Fruit fly (Drosophila melanogaster) whole organism, embryonic: ENCODE data around the gene CG17786.

Experiments used
- Adf1 ChIP-seq: fragments of 200-800 bp; sonication (Bioruptor generic); IDR thresholded peaks from 2 replicates; pipeline ENCODE4 v1.3.6; 2022; ENCODE audit warnings: missing biosample characterization, missing genetic modification characterization
- CG10979 ChIP-seq: fragments of 200-800 bp; sonication (Bioruptor generic); optimal IDR thresholded peaks from 2 replicates; lab custom pipeline; 2018; ENCODE audit warnings: missing biosample characterization, mild to moderate bottlenecking, missing genetic modification characterization, moderate library complexity
- CG11696 ChIP-seq: fragments of 200-800 bp; sonication (Bioruptor generic); IDR thresholded peaks from 2 replicates; pipeline ENCODE4 v1.3.6; 2022; ENCODE audit warnings: missing biosample characterization, missing genetic modification characterization
- CG12155 ChIP-seq: fragments of 200-800 bp; sonication (Bioruptor generic); optimal IDR thresholded peaks from 3 replicates; lab custom pipeline; 2016; ENCODE audit warnings: missing biosample characterization, missing genetic modification characterization
- CG12236 ChIP-seq: fragments of 200-800 bp; sonication (Bioruptor generic); optimal IDR thresholded peaks from 2 replicates; lab custom pipeline; 2016; ENCODE audit warnings: missing biosample characterization, missing genetic modification characterization
- CG13287 ChIP-seq: fragments of 200-800 bp; sonication (Bioruptor generic); IDR thresholded peaks from 2 replicates; pipeline ENCODE4 v1.3.6; 2022; ENCODE audit warnings: missing biosample characterization, missing genetic modification characterization; ENCODE audit not compliant: partially characterized antibody
- CG1647 ChIP-seq: fragments of 200-800 bp; sonication (Bioruptor generic); optimal IDR thresholded peaks from 3 replicates; lab custom pipeline; 2016; ENCODE audit warnings: missing biosample characterization, missing genetic modification characterization
- CG17912 ChIP-seq: fragments of 200-800 bp; sonication (Bioruptor generic); optimal IDR thresholded peaks from 2 replicates; lab custom pipeline; 2018; ENCODE audit warnings: missing biosample characterization, mild to moderate bottlenecking, missing genetic modification characterization
- CG2120 ChIP-seq: fragments of 200-800 bp; sonication (Bioruptor generic); optimal IDR thresholded peaks from 3 replicates; lab custom pipeline; 2016; ENCODE audit warnings: missing biosample characterization, missing genetic modification characterization
- CG2202 ChIP-seq: fragments of 200-800 bp; sonication (Bioruptor generic); optimal IDR thresholded peaks from 2 replicates; lab custom pipeline; 2018; ENCODE audit warnings: missing biosample characterization, mild to moderate bottlenecking, missing genetic modification characterization
- CG2712 ChIP-seq: fragments of 200-800 bp; optimal IDR thresholded peaks from 3 replicates; lab custom pipeline; 2019; ENCODE audit warnings: missing biosample characterization, mild to moderate bottlenecking, missing genetic modification characterization, moderate library complexity
- CG30020 ChIP-seq: fragments of 200-800 bp; optimal IDR thresholded peaks from 2 replicates; lab custom pipeline; 2019; ENCODE audit warnings: missing biosample characterization, mild to moderate bottlenecking, missing genetic modification characterization, moderate library complexity
- CG31441 ChIP-seq: fragments of 200-800 bp; sonication (Bioruptor generic); IDR thresholded peaks from 2 replicates; pipeline ENCODE4 v1.3.6; 2022; ENCODE audit warnings: missing biosample characterization, missing genetic modification characterization
- CG33557 ChIP-seq: fragments of 200-800 bp; sonication (Bioruptor generic); optimal IDR thresholded peaks from 2 replicates; lab custom pipeline; 2019; ENCODE audit warnings: missing biosample characterization, mild to moderate bottlenecking, missing genetic modification characterization, moderate library complexity
- CG4617 ChIP-seq: fragments of 200-800 bp; sonication (Bioruptor generic); optimal IDR thresholded peaks from 3 replicates; lab custom pipeline; 2016; ENCODE audit warnings: missing biosample characterization, missing genetic modification characterization, borderline replicate concordance
- CG7745 ChIP-seq: fragments of 200-800 bp; sonication (Bioruptor generic); optimal IDR thresholded peaks from 2 replicates; lab custom pipeline; 2018; ENCODE audit warnings: missing biosample characterization, mild to moderate bottlenecking, missing genetic modification characterization, moderate library complexity
- CG8290 ChIP-seq, 3 experiments: fragments of 200-800 bp; sonication (Bioruptor generic); optimal IDR thresholded peaks; 2 replicates each; lab custom pipeline; 2016 to 2019; ENCODE audit warnings: missing biosample characterization in 3 of 3, missing genetic modification characterization in 3 of 3, mild to moderate bottlenecking in 2 of 3, moderate library complexity in 1 of 3
- CG8765 ChIP-seq: fragments of 200-800 bp; sonication (Bioruptor generic); IDR thresholded peaks from 2 replicates; pipeline ENCODE4 v1.3.6; 2022; ENCODE audit warnings: missing biosample characterization, missing genetic modification characterization
- CG9215 ChIP-seq: fragments of 200-800 bp; sonication (Bioruptor generic); IDR thresholded peaks from 2 replicates; pipeline ENCODE4 v1.3.6; 2022; ENCODE audit warnings: missing biosample characterization, missing genetic modification characterization
- Dbx ChIP-seq: fragments of 200-800 bp; sonication (Bioruptor generic); IDR thresholded peaks from 3 replicates; pipeline ENCODE4 v1.3.6; 2022; ENCODE audit warnings: missing biosample characterization, missing genetic modification characterization
- Dll ChIP-seq: fragments of 200-800 bp; sonication (Bioruptor generic); IDR thresholded peaks from 4 replicates; pipeline ENCODE4 v1.3.6; 2022; ENCODE audit warnings: missing biosample characterization, missing genetic modification characterization; ENCODE audit not compliant: partially characterized antibody
- Doc3 ChIP-seq: fragments of 200-800 bp; sonication (Bioruptor generic); IDR thresholded peaks from 3 replicates; pipeline ENCODE4 v1.3.6; 2022; ENCODE audit warnings: missing biosample characterization, missing genetic modification characterization; ENCODE audit not compliant: partially characterized antibody
- Dref ChIP-seq: fragments of 200-800 bp; sonication (Bioruptor generic); IDR thresholded peaks from 2 replicates; pipeline ENCODE4 v1.3.6; 2022; ENCODE audit warnings: missing biosample characterization, missing genetic modification characterization
- Fer2 ChIP-seq: fragments of 200-800 bp; sonication (Bioruptor generic); optimal IDR thresholded peaks from 2 replicates; lab custom pipeline; 2018; ENCODE audit warnings: missing biosample characterization, mild to moderate bottlenecking, missing genetic modification characterization, moderate library complexity
- HLH4C ChIP-seq: fragments of 200-800 bp; sonication (Bioruptor generic); IDR thresholded peaks from 3 replicates; pipeline ENCODE4 v1.3.6; 2022; ENCODE audit warnings: missing biosample characterization, missing genetic modification characterization; ENCODE audit not compliant: partially characterized antibody
- HLHmδ ChIP-seq: fragments of 200-800 bp; sonication (Bioruptor generic); optimal IDR thresholded peaks from 2 replicates; lab custom pipeline; 2018; ENCODE audit warnings: missing biosample characterization, mild to moderate bottlenecking, missing genetic modification characterization, moderate library complexity
- Hand ChIP-seq: fragments of 200-800 bp; sonication (Bioruptor generic); optimal IDR thresholded peaks from 2 replicates; lab custom pipeline; 2017; ENCODE audit warnings: mild to moderate bottlenecking, missing biosample characterization, missing genetic modification reagents, missing genetic modification characterization
- HmgD ChIP-seq: fragments of 200-800 bp; sonication (Bioruptor generic); optimal IDR thresholded peaks from 3 replicates; lab custom pipeline; 2016; ENCODE audit warnings: missing biosample characterization, missing genetic modification characterization
- MESR4 ChIP-seq: fragments of 200-800 bp; sonication (Bioruptor generic); optimal IDR thresholded peaks from 2 replicates; lab custom pipeline; 2018; ENCODE audit warnings: missing biosample characterization, mild to moderate bottlenecking, missing genetic modification characterization, moderate library complexity
- Poxn ChIP-seq: fragments of 200-800 bp; sonication (Bioruptor generic); IDR thresholded peaks from 2 replicates; pipeline ENCODE4 v1.3.6; 2022; ENCODE audit warnings: missing biosample characterization, missing genetic modification characterization
- Sox102F ChIP-seq: fragments of 200-800 bp; sonication (Bioruptor generic); optimal IDR thresholded peaks from 2 replicates; lab custom pipeline; 2018; ENCODE audit warnings: missing biosample characterization, mild to moderate bottlenecking, missing genetic modification characterization, moderate library complexity
- Spps ChIP-seq: fragments of 200-800 bp; sonication (Bioruptor generic); optimal IDR thresholded peaks from 2 replicates; lab custom pipeline; 2018; ENCODE audit warnings: missing biosample characterization, mild to moderate bottlenecking, missing genetic modification characterization
- Stat92E ChIP-seq, 3 experiments: fragments of >200 bp in 2 of 3; fragments of 200-800 bp in 1 of 3; sonication (Bioruptor generic) in 1 of 3; optimal IDR thresholded peaks; 2 replicates each; lab custom pipeline; 2017 to 2019; ENCODE audit warnings: missing biosample characterization in 3 of 3, missing genetic modification characterization in 3 of 3, mild to moderate bottlenecking in 1 of 3, moderate library complexity in 1 of 3
- Tbp ChIP-seq: fragments of >200 bp; optimal IDR thresholded peaks from 2 replicates; lab custom pipeline; 2018; ENCODE audit warnings: missing biosample characterization, missing genetic modification characterization
- YL-1 ChIP-seq: fragments of 200-800 bp; sonication (Bioruptor generic); optimal IDR thresholded peaks from 3 replicates; lab custom pipeline; 2017; ENCODE audit warnings: missing biosample characterization, mild to moderate bottlenecking, missing genetic modification characterization
- ab ChIP-seq: fragments of 200-800 bp; sonication (Bioruptor generic); optimal IDR thresholded peaks from 2 replicates; lab custom pipeline; 2016; ENCODE audit warnings: missing biosample characterization, missing genetic modification characterization
- ap ChIP-seq: fragments of 200-800 bp; sonication (Bioruptor generic); IDR thresholded peaks from 2 replicates; pipeline ENCODE4 v1.3.6; 2022; ENCODE audit warnings: missing biosample characterization, missing genetic modification characterization
- ara ChIP-seq: fragments of 200-800 bp; sonication (Bioruptor generic); IDR thresholded peaks from 2 replicates; pipeline ENCODE4 v1.3.6; 2022; ENCODE audit warnings: missing biosample characterization, missing genetic modification characterization
- ase ChIP-seq: fragments of 200-800 bp; sonication (Bioruptor generic); IDR thresholded peaks from 3 replicates; pipeline ENCODE4 v1.3.6; 2022; ENCODE audit warnings: missing biosample characterization, missing genetic modification characterization
- chn ChIP-seq: fragments of 200-800 bp; sonication (Bioruptor generic); optimal IDR thresholded peaks from 2 replicates; lab custom pipeline; 2016; ENCODE audit warnings: missing biosample characterization, missing genetic modification characterization
- en ChIP-seq: fragments of 200-800 bp; sonication (Bioruptor generic); optimal IDR thresholded peaks from 2 replicates; lab custom pipeline; 2016; ENCODE audit warnings: missing biosample characterization, missing genetic modification characterization
- esg ChIP-seq: fragments of 200-800 bp; sonication (Bioruptor generic); conservative IDR thresholded peaks from 2 replicates; pipeline ENCODE4 v1.3.6; 2022; ENCODE audit warnings: missing biosample characterization, missing genetic modification characterization
- fru ChIP-seq: fragments of >200 bp; optimal IDR thresholded peaks from 2 replicates; lab custom pipeline; 2017
- lab ChIP-seq: fragments of 200-800 bp; sonication (Bioruptor generic); optimal IDR thresholded peaks from 3 replicates; lab custom pipeline; 2017; ENCODE audit warnings: missing biosample characterization, missing genetic modification characterization, mild to moderate bottlenecking, moderate library complexity, missing genetic modification reagents
- luna ChIP-seq: fragments of 200-800 bp; sonication (Bioruptor generic); optimal IDR thresholded peaks from 2 replicates; lab custom pipeline; 2016; ENCODE audit warnings: missing biosample characterization, missing genetic modification characterization
- otp ChIP-seq: fragments of 200-800 bp; sonication (Bioruptor generic); IDR thresholded peaks from 3 replicates; pipeline ENCODE4, ENCODE4 v1.3.6; 2022; ENCODE audit warnings: missing biosample characterization, missing genetic modification characterization
- rib ChIP-seq: fragments of 200-800 bp; sonication (Bioruptor generic); IDR thresholded peaks from 2 replicates; pipeline ENCODE4 v1.3.6; 2022; ENCODE audit warnings: missing biosample characterization, missing genetic modification characterization
- salm ChIP-seq: fragments of 200-800 bp; sonication (Bioruptor generic); optimal IDR thresholded peaks from 2 replicates; lab custom pipeline; 2018; ENCODE audit warnings: missing biosample characterization, mild to moderate bottlenecking, missing genetic modification characterization
- scrt ChIP-seq: fragments of 200-800 bp; sonication (Bioruptor generic); optimal IDR thresholded peaks from 2 replicates; lab custom pipeline; 2018; ENCODE audit warnings: missing biosample characterization, mild to moderate bottlenecking, missing genetic modification characterization, moderate library complexity
- sima ChIP-seq: fragments of 200-800 bp; sonication (Bioruptor generic); optimal IDR thresholded peaks from 2 replicates; lab custom pipeline; 2016; ENCODE audit warnings: missing biosample characterization, missing genetic modification characterization

The CG17786 gene

dm6 chr3R:24229870-24230422 lies 11.4 kb upstream of the CG17786 start, which contains the start of gene Spase22-23 (continued):
- TF ChIP-seq CG31441 (GFP tag; lab: Robert Waterston, UW) (no peak), CG9215 (GFP tag; lab: Robert Waterston, UW) (no peak), Tbp (GFP tag; lab: Kevin White, UChicago) (no peak), CG30020 (tag; lab: Kevin White, UChicago) (no peak), Stat92E (GFP tag; optimal IDR thresholded peaks at IDR 0.05; lab: Kevin White, UChicago) (no peak), CG12236 (no peak), ase (GFP tag; lab: Robert Waterston, UW) (no peak), CG1647 (no peak), lab (no peak), ab (GFP tag; lab: Kevin White, UChicago) (no peak), HmgD (GFP tag; lab: Kevin White, UChicago) (no peak), YL-1 (no peak), Fer2 (tag; lab: Kevin White, UChicago) (no peak), HLHmδ (GFP tag; lab: Kevin White, UChicago) (no peak), fru (lab: Kevin White, UChicago) (no peak), CG2712 (tag; lab: Kevin White, UChicago) (no peak), CG2120 (no peak), ap (GFP tag; lab: Robert Waterston, UW) (no peak), luna (no peak), CG12155 (no peak), Dref (peak; percentile 70), CG4617 (GFP tag; lab: Kevin White, UChicago) (no peak), CG13287 (GFP tag; lab: Robert Waterston, UW) (peak; percentile 94), sima (GFP tag; lab: Kevin White, UChicago) (no peak), ara (GFP tag; lab: Robert Waterston, UW) (no peak), esg (GFP tag; lab: Robert Waterston, UW) (no peak), en (GFP tag; lab: Kevin White, UChicago) (no peak), salm (tag; lab: Kevin White, UChicago) (no peak), Adf1 (GFP tag; lab: Robert Waterston, UW) (no peak), CG8765 (no peak), Dll (GFP tag; lab: Robert Waterston, UW) (peak; percentile 92), CG10979 (tag; lab: Kevin White, UChicago) (no peak), MESR4 (GFP tag; lab: Kevin White, UChicago) (peak; percentile 82), Hand (GFP tag; lab: Kevin White, UChicago) (no peak), otp (no peak), Sox102F (no peak), scrt (GFP tag; lab: Kevin White, UChicago) (no peak), CG17912 (GFP tag; lab: Kevin White, UChicago) (no peak), Doc3 (GFP tag; lab: Robert Waterston, UW) (peak; percentile 89), CG2202 (tag; lab: Kevin White, UChicago) (no peak), HLH4C (GFP tag; lab: Robert Waterston, UW) (peak; percentile 92), Dbx (GFP tag; lab: Robert Waterston, UW) (no peak), CG8290 (GFP tag; optimal IDR thresholded peaks at IDR 0.05; lab: Kevin White, UChicago) (no peak), CG8290 (tag; optimal IDR thresholded peaks at IDR 0.05; lab: Kevin White, UChicago) (peak in 1 of 2 experiments; percentile 54), CG33557 (no peak), CG7745 (tag; lab: Kevin White, UChicago) (no peak), Spps (tag; lab: Kevin White, UChicago) (no peak), rib (no peak), CG11696 (GFP tag; lab: Robert Waterston, UW) (no peak), Poxn (GFP tag; lab: Robert Waterston, UW) (no peak), chn (GFP tag; lab: Kevin White, UChicago) (no peak)
